Worm (Caenorhabditis elegans) whole organism, young adult: ENCODE measurements around the gene C02F5.10.

ENCODE experiments used
- F57A8.1 ChIP-seq: fragments of 200-800 bp; sonication (Bioruptor generic); optimal IDR thresholded peaks from 2 replicates; lab custom pipeline; 2018; ENCODE audit warnings: mild to moderate bottlenecking, missing genetic modification characterization, moderate library complexity, missing compliant biosample characterization
- T26A5.8 ChIP-seq: sonication (generic microtip); optimal IDR thresholded peaks from 2 replicates; lab custom pipeline; 2016; ENCODE audit warnings: missing genetic modification characterization, missing compliant biosample characterization
- Y67H2A.10 ChIP-seq: fragments of 200-800 bp; sonication (Bioruptor generic); conservative IDR thresholded peaks from 2 replicates; pipeline ENCODE4 v1.3.6; 2022; ENCODE audit warnings: missing genetic modification reagents, missing genetic modification characterization, missing compliant biosample characterization
- athp-1 ChIP-seq: sonication (generic microtip); optimal IDR thresholded peaks from 2 replicates; lab custom pipeline; 2017; ENCODE audit warnings: mild to moderate bottlenecking, missing genetic modification characterization, missing compliant biosample characterization
- ceh-79 ChIP-seq: sonication (generic microtip); optimal IDR thresholded peaks from 2 replicates; lab custom pipeline; 2017; ENCODE audit warnings: mild to moderate bottlenecking, missing genetic modification characterization, missing compliant biosample characterization
- dpl-1 ChIP-seq: fragments of 150-350 bp; optimal IDR thresholded peaks from 2 replicates; lab custom pipeline; 2014; ENCODE audit warnings: missing biosample characterization, missing genetic modification reagents, missing genetic modification characterization
- ekl-4 ChIP-seq: fragments of 200-800 bp; sonication (Bioruptor generic); IDR thresholded peaks from 2 replicates; pipeline ENCODE4 v1.3.6; 2022; ENCODE audit warnings: missing genetic modification reagents, missing genetic modification characterization, missing compliant biosample characterization
- nfya-1 ChIP-seq: sonication (generic microtip); optimal IDR thresholded peaks from 2 replicates; lab custom pipeline; 2017; ENCODE audit warnings: antibody characterized with exemption, missing compliant biosample characterization, missing genetic modification characterization, borderline replicate concordance; ENCODE audit not compliant: insufficient read depth
- pha-4 ChIP-seq: fragments of 150-350 bp; sonication (generic microtip); optimal IDR thresholded peaks from 2 replicates; lab custom pipeline; 2014; ENCODE audit warnings: missing biosample characterization, missing genetic modification reagents, missing genetic modification characterization
- zfh-2 ChIP-seq: fragments of 200-800 bp; sonication (Bioruptor generic); conservative IDR thresholded peaks from 2 replicates; pipeline ENCODE4 v1.3.6; 2022; ENCODE audit warnings: missing genetic modification reagents, missing genetic modification characterization, missing compliant biosample characterization

DNA sequence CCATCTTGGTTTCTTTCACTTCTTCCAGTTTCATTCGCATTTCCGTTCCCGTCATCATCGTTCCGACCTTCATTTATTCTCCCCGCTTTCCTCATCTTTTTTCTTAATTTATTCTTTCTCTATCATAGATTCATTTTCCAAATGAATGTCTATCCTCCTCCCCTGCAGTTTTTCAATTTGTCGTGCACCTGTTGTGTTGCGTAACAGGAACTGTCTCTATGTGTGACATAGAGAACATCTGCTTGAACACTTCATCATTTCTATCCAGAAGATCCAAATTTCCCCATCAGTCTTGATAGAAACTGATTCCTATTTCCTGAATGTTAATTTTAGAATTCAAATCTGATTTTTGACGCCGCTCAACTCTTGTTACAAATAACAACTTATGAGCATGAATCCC lies 34.2 kb upstream of the C02F5.10 start:
- TF ChIP-seq Y67H2A.10 (GFP tag; lab: Robert Waterston, UW) (no peak), ceh-79 (tag; lab: Kevin White, UChicago) (no peak), dpl-1 (GFP tag; lab: Kevin White, UChicago) (no peak), zfh-2 (no peak), F57A8.1 (no peak), athp-1 (tag; lab: Kevin White, UChicago) (no peak), T26A5.8 (tag; lab: Kevin White, UChicago) (no peak), nfya-1 (tag; lab: Kevin White, UChicago) (no peak), pha-4 (tag; lab: Kevin White, UChicago) (no peak), ekl-4 (no peak)
